Worm (Caenorhabditis elegans): ENCODE data around the gene nhr-147.

- no peak for TF ChIP-seq ama-1 (optimal IDR thresholded peaks at IDR 0.05)
- no peak for TF ChIP-seq unc-62 (GFP tag; optimal IDR thresholded peaks at IDR 0.05)
- TF ChIP-seq ZK546.5 (tag; optimal IDR thresholded peaks at IDR 0.05), result no peak
- no peak for TF ChIP-seq ztf-1 (GFP tag; conservative IDR thresholded peaks at IDR 0.05)
- TF ChIP-seq nhr-237 (tag; optimal IDR thresholded peaks at IDR 0.05), result no peak
- TF ChIP-seq ztf-11 (tag; optimal IDR thresholded peaks at IDR 0.05), result no peak
- no peak for TF ChIP-seq Y55F3AM.14 (GFP tag; optimal IDR thresholded peaks at IDR 0.05)
- TF ChIP-seq fos-1 (tag; optimal IDR thresholded peaks at IDR 0.05), result no peak
Measured at ce11 chrV:7339831-7340230, 5.8 kb upstream of the nhr-147 start, which contains the start of gene srh-187.
